Worm (Caenorhabditis elegans) whole organism, mixed stage, embryonic: Measurements from ENCODE around the gene pitr-3.

Experiments
- blmp-1 ChIP-seq: fragments of 150-350 bp; optimal IDR thresholded peaks from 2 replicates; lab custom pipeline; 2014; ENCODE audit warnings: missing biosample characterization, missing genetic modification characterization
- ces-1 ChIP-seq: fragments of 150-350 bp; optimal IDR thresholded peaks from 2 replicates; lab custom pipeline; 2014; ENCODE audit warnings: missing biosample characterization, missing genetic modification reagents, missing genetic modification characterization
- elt-3 ChIP-seq: fragments of 150-350 bp; optimal IDR thresholded peaks from 2 replicates; lab custom pipeline; 2014; ENCODE audit warnings: missing biosample characterization, missing genetic modification characterization
- flh-1 ChIP-seq: fragments of 200-800 bp; sonication (Bioruptor generic); optimal IDR thresholded peaks from 2 replicates; lab custom pipeline; 2018; ENCODE audit warnings: mild to moderate bottlenecking, missing genetic modification characterization, moderate library complexity, missing compliant biosample characterization
- lin-13 ChIP-seq: fragments of 150-350 bp; optimal IDR thresholded peaks from 2 replicates; lab custom pipeline; 2014; ENCODE audit warnings: missing biosample characterization, missing genetic modification characterization
- mep-1 ChIP-seq: fragments of 150-350 bp; optimal IDR thresholded peaks from 2 replicates; lab custom pipeline; 2017; ENCODE audit warnings: missing biosample characterization, missing genetic modification reagents, missing genetic modification characterization, inconsistent platforms
- mls-2 ChIP-seq: sonication (generic microtip); optimal IDR thresholded peaks from 2 replicates; lab custom pipeline; 2016; ENCODE audit warnings: mild to moderate bottlenecking, missing genetic modification characterization, moderate library complexity, missing compliant biosample characterization
- nhr-237 ChIP-seq: fragments of 150-350 bp; optimal IDR thresholded peaks from 2 replicates; lab custom pipeline; 2014; ENCODE audit warnings: missing biosample characterization, missing genetic modification characterization
- sem-2 ChIP-seq: fragments of 200-800 bp; sonication (Bioruptor generic); optimal IDR thresholded peaks from 2 replicates; lab custom pipeline; 2018; ENCODE audit warnings: mild to moderate bottlenecking, missing genetic modification characterization, missing compliant biosample characterization
- unc-62 ChIP-seq: fragments of 150-350 bp; optimal IDR thresholded peaks from 2 replicates; lab custom pipeline; 2014; ENCODE audit warnings: missing biosample characterization, missing genetic modification reagents, missing genetic modification characterization
- ztf-11 ChIP-seq: fragments of 150-350 bp; optimal IDR thresholded peaks from 2 replicates; lab custom pipeline; 2014; ENCODE audit warnings: missing biosample characterization, missing genetic modification characterization

DNA sequence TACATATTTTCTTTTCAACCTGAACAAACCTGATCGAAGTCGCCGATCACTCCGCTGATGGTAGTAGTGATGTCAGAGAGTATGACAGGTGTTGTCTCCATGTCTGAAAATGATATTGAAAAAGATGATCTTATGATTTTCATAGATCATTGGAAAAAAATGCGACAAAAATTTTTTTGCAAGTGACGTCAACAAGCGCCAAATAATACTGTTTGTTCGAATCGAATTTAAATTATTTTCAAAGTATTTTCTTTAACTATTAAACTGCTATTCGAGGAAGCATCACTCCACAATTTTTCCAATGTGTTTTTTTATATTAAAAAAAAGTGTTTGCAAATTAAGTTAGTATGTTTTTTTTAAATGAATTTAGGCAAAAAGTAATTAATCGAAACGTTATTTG is 3.6 kb downstream of the pitr-3 start, which contains the start of gene pitr-2:
- no peak for TF ChIP-seq nhr-237 (tag; lab: Kevin White, UChicago)
- TF ChIP-seq blmp-1 (tag; lab: Kevin White, UChicago), result no peak
- TF ChIP-seq elt-3, result no peak
- no peak for TF ChIP-seq mep-1 (tag; lab: Kevin White, UChicago)
- no peak for TF ChIP-seq lin-13 (tag; lab: Kevin White, UChicago)
- no peak for TF ChIP-seq flh-1
- no peak for TF ChIP-seq ztf-11 (tag; lab: Kevin White, UChicago)
- TF ChIP-seq ces-1 (GFP tag; lab: Kevin White, UChicago), result no peak
- no peak for TF ChIP-seq unc-62
- TF ChIP-seq mls-2 (tag; lab: Kevin White, UChicago), result no peak
- TF ChIP-seq sem-2 (GFP tag; lab: Kevin White, UChicago), result no peak
